Fruit fly (Drosophila melanogaster): ENCODE measurements around the gene aly.

Gene aly

dm6 chr3L:3054851-3055250 is 28.5 kb upstream of the aly start, which contains the start of gene CG16753 (continued):
- no peak for TF ChIP-seq sc (optimal IDR thresholded peaks at IDR 0.05)
- no peak for TF ChIP-seq sc (GFP tag; optimal IDR thresholded peaks at IDR 0.05)
- TF ChIP-seq ranshi (GFP tag; IDR thresholded peaks at IDR 0.05), result no peak
- TF ChIP-seq Fer3 (tag; optimal IDR thresholded peaks at IDR 0.05), result no peak
- TF ChIP-seq crol (GFP tag; IDR thresholded peaks at IDR 0.05), result no peak
- TF ChIP-seq CG11696 (GFP tag; IDR thresholded peaks at IDR 0.05), result no peak
- TF ChIP-seq gsb (GFP tag; IDR thresholded peaks at IDR 0.05), result no peak
- no peak for TF ChIP-seq CG10959 (GFP tag; IDR thresholded peaks at IDR 0.05)
- no peak for TF ChIP-seq jing (GFP tag; optimal IDR thresholded peaks at IDR 0.05)
- no peak for TF ChIP-seq CG13123 (GFP tag; optimal IDR thresholded peaks at IDR 0.05)
- peak; percentile 86 for TF ChIP-seq exex (tag; optimal IDR thresholded peaks at IDR 0.05)
- no peak for TF ChIP-seq CG3847 (GFP tag; IDR thresholded peaks at IDR 0.05)
- TF ChIP-seq CG17568 (GFP tag; optimal IDR thresholded peaks at IDR 0.05), result no peak
- TF ChIP-seq en (GFP tag; optimal IDR thresholded peaks at IDR 0.05), result no peak
- TF ChIP-seq kni (GFP tag; optimal IDR thresholded peaks at IDR 0.05), result no peak
- TF ChIP-seq Bgb (GFP tag; IDR thresholded peaks at IDR 0.05; ENCODE audit: partially characterized antibody), result peak; percentile 35
- no peak for TF ChIP-seq CG12744 (GFP tag; optimal IDR thresholded peaks at IDR 0.05)
- no peak for TF ChIP-seq cg (GFP tag; optimal IDR thresholded peaks at IDR 0.05)
- TF ChIP-seq CG3407 (GFP tag; optimal IDR thresholded peaks at IDR 0.05), result no peak
- TF ChIP-seq CG10462 (GFP tag; optimal IDR thresholded peaks at IDR 0.05), result no peak
- no peak for TF ChIP-seq Xbp1 (GFP tag; optimal IDR thresholded peaks at IDR 0.05)
- no peak for TF ChIP-seq maf-S (GFP tag; optimal IDR thresholded peaks at IDR 0.05)
- no peak for TF ChIP-seq CG6683 (GFP tag; optimal IDR thresholded peaks at IDR 0.05)
- no peak for TF ChIP-seq D19B (GFP tag; optimal IDR thresholded peaks at IDR 0.05)
- no peak for TF ChIP-seq Nf-YB (GFP tag; optimal IDR thresholded peaks at IDR 0.05)
- TF ChIP-seq al (GFP tag; IDR thresholded peaks at IDR 0.05), result no peak
- no peak for TF ChIP-seq knrl (GFP tag; IDR thresholded peaks at IDR 0.05; ENCODE audit: partially characterized antibody)
- peak; percentile 76 for TF ChIP-seq CG34224 (GFP tag; IDR thresholded peaks at IDR 0.05; ENCODE audit: partially characterized antibody)
- TF ChIP-seq Poxn (GFP tag; IDR thresholded peaks at IDR 0.05), result no peak
- TF ChIP-seq CG2199 (GFP tag; IDR thresholded peaks at IDR 0.05), result no peak
- no peak for TF ChIP-seq emc (GFP tag; optimal IDR thresholded peaks at IDR 0.05)
- no peak for TF ChIP-seq eve (GFP tag; optimal IDR thresholded peaks at IDR 0.05)
- TF ChIP-seq Hmx (GFP tag; optimal IDR thresholded peaks at IDR 0.05), result no peak
- TF ChIP-seq tx (GFP tag; optimal IDR thresholded peaks at IDR 0.05), result no peak
- TF ChIP-seq sima (GFP tag; optimal IDR thresholded peaks at IDR 0.05), result no peak
- TF ChIP-seq ERR (GFP tag; optimal IDR thresholded peaks at IDR 0.05), result no peak
- TF ChIP-seq CG1024 (GFP tag; IDR thresholded peaks at IDR 0.05), result no peak
- no peak for TF ChIP-seq NK7.1 (GFP tag; optimal IDR thresholded peaks at IDR 0.05)
- TF ChIP-seq Six4 (GFP tag; optimal IDR thresholded peaks at IDR 0.05), result no peak
- no peak for TF ChIP-seq H2.0 (GFP tag; IDR thresholded peaks at IDR 0.05)
- no peak for TF ChIP-seq dpn (GFP tag; optimal IDR thresholded peaks at IDR 0.05)
- TF ChIP-seq gem (tag; optimal IDR thresholded peaks at IDR 0.05), result no peak
- TF ChIP-seq gsb-n (tag; optimal IDR thresholded peaks at IDR 0.05), result no peak
- peak; percentile 12 for TF ChIP-seq CG9797 (GFP tag; optimal IDR thresholded peaks at IDR 0.05)
- TF ChIP-seq CG7987 (GFP tag; optimal IDR thresholded peaks at IDR 0.05), result no peak
- no peak for TF ChIP-seq Dad (GFP tag; optimal IDR thresholded peaks at IDR 0.05)
- no peak for TF ChIP-seq CG4820 (GFP tag; optimal IDR thresholded peaks at IDR 0.05)
- no peak for TF ChIP-seq CG11456 (GFP tag; IDR thresholded peaks at IDR 0.05)
- TF ChIP-seq CG43689 (GFP tag; IDR thresholded peaks at IDR 0.05), result no peak
- no peak for TF ChIP-seq CG14667 (GFP tag; IDR thresholded peaks at IDR 0.05)
- TF ChIP-seq rib (GFP tag; IDR thresholded peaks at IDR 0.05), result no peak
- no peak for TF ChIP-seq CG12299 (tag; optimal IDR thresholded peaks at IDR 0.05)
- TF ChIP-seq CG18764 (GFP tag; optimal IDR thresholded peaks at IDR 0.05), result no peak

All from whole organism, embryonic.